Comparison of ENCODE assay signal across 1 fruit fly cellular context in the genomic region with DNA sequence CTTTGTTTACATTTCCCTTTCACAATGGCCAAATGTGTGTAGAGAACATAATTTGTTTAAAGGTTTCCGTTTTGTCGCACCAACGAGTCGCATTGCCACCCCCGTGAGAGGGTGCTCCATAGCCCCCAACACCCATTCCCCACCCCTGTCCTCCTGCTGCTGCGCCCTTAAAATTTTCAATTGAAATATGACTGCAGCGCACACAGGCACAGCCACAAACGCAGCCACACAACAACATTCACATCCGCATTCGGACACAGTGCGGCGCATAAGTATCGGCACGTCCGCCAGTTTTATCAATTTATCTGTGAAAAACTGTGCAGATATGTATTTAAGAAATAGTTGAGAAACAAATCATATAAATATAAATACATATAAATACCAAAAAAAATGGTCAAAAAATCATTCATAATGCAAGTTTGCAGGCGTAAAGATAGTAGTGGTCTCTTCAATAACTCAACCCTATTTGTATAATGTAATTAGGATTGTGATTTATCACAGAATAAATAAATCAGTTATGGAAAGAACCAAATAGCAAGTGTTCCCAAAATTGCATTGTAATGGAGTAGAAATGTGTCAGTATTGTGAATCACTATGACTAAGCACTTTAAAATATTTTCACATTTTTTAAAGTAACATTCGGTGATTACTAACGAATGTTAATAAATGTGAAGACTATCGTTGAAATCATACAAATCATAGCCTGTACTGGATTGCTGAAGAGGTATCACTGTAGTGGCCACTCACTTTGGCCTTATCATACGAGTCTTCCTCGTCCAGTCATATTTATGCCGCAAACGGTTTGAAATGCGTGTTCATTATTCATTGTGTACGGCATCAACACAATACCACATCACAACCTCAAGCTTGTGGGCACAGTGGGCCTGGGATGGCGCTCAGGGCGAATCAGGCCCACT.
TF ChIP-seq lines count a peak whose summit lies in the region.

No protein-coding gene starts in this region.

TF ChIP-seq in whole organism, embryonic, 481 proteins besides CTCF, POLR2A, EP300 and RAD21 (continued from another document and continues in another):
- no peak for TF ChIP-seq CG10959 (GFP tag; IDR thresholded peaks at IDR 0.05; lab: Robert Waterston, UW)
- TF ChIP-seq Mrtf (GFP tag; IDR thresholded peaks at IDR 0.05; lab: Robert Waterston, UW), result no peak
- no peak for TF ChIP-seq gro (GFP tag; optimal IDR thresholded peaks at IDR 0.05; lab: Kevin White, UChicago)
- TF ChIP-seq CG8359 (GFP tag; optimal IDR thresholded peaks at IDR 0.05; lab: Kevin White, UChicago; ENCODE audit: borderline replicate concordance), result no peak
- no peak for TF ChIP-seq tx (GFP tag; optimal IDR thresholded peaks at IDR 0.05; lab: Kevin White, UChicago)
- TF ChIP-seq nerfin-2 (GFP tag; IDR thresholded peaks at IDR 0.05; lab: Robert Waterston, UW; ENCODE audit: partially characterized antibody), result no peak
- no peak for TF ChIP-seq NC2β (GFP tag; optimal IDR thresholded peaks at IDR 0.05; lab: Kevin White, UChicago)
- no peak for TF ChIP-seq CG9817 (tag; optimal IDR thresholded peaks at IDR 0.05; lab: Kevin White, UChicago)
- no peak for TF ChIP-seq CG7963 (GFP tag; IDR thresholded peaks at IDR 0.05; lab: Robert Waterston, UW; ENCODE audit: partially characterized antibody)
- TF ChIP-seq HLH54F (GFP tag; optimal IDR thresholded peaks at IDR 0.05; lab: Kevin White, UChicago), result no peak
- no peak for TF ChIP-seq CG3065 (GFP tag; optimal IDR thresholded peaks at IDR 0.05; lab: Kevin White, UChicago)
- no peak for TF ChIP-seq CG3163 (GFP tag; optimal IDR thresholded peaks at IDR 0.05; lab: Kevin White, UChicago)
- TF ChIP-seq CG16863 (GFP tag; optimal IDR thresholded peaks at IDR 0.05; lab: Kevin White, UChicago), result no peak
- TF ChIP-seq Xrp1 (GFP tag; IDR thresholded peaks at IDR 0.05; lab: Robert Waterston, UW), result no peak
- no peak for TF ChIP-seq phol (tag; optimal IDR thresholded peaks at IDR 0.05; lab: Kevin White, UChicago)
- TF ChIP-seq CG3281 (GFP tag; optimal IDR thresholded peaks at IDR 0.05; lab: Kevin White, UChicago), result no peak
- TF ChIP-seq lab (GFP tag; optimal IDR thresholded peaks at IDR 0.05; lab: Kevin White, UChicago), result no peak
- 0 out of 2 replicates have a peak, but pooled peaks have one; percentile 17 for TF ChIP-seq Nf-YA (GFP tag; IDR thresholded peaks at IDR 0.05; lab: Robert Waterston, UW)
- no peak for TF ChIP-seq pros (GFP tag; optimal IDR thresholded peaks at IDR 0.05; lab: Kevin White, UChicago)
- TF ChIP-seq danr (GFP tag; IDR thresholded peaks at IDR 0.05; lab: Robert Waterston, UW), result no peak
- no peak for TF ChIP-seq CG34376 (GFP tag; optimal IDR thresholded peaks at IDR 0.05; lab: Kevin White, UChicago)
- TF ChIP-seq CG33213 (GFP tag; optimal IDR thresholded peaks at IDR 0.05; lab: Kevin White, UChicago), result no peak
- TF ChIP-seq CG14667 (GFP tag; IDR thresholded peaks at IDR 0.05; lab: Robert Waterston, UW), result no peak
- no peak for TF ChIP-seq Lhr (GFP tag; optimal IDR thresholded peaks at IDR 0.05; lab: Kevin White, UChicago)
- TF ChIP-seq gcm (GFP tag; optimal IDR thresholded peaks at IDR 0.05; lab: Kevin White, UChicago), result no peak
- TF ChIP-seq Lim3 (GFP tag; IDR thresholded peaks at IDR 0.05; lab: Robert Waterston, UW), result no peak
- no peak for TF ChIP-seq CG10565 (GFP tag; optimal IDR thresholded peaks at IDR 0.05; lab: Kevin White, UChicago)
- 0 out of 3 replicates have a peak, but pooled peaks have one; percentile 30 for TF ChIP-seq CG11093 (GFP tag; IDR thresholded peaks at IDR 0.05; lab: Robert Waterston, UW)
- TF ChIP-seq Pdp1 (GFP tag; optimal IDR thresholded peaks at IDR 0.05; lab: Kevin White, UChicago), result no peak
- no peak for TF ChIP-seq HLHmδ (GFP tag; optimal IDR thresholded peaks at IDR 0.05; lab: Kevin White, UChicago)
- TF ChIP-seq Chrac-16 (GFP tag; optimal IDR thresholded peaks at IDR 0.05; lab: Kevin White, UChicago), result no peak
- TF ChIP-seq CG3847 (GFP tag; IDR thresholded peaks at IDR 0.05; lab: Robert Waterston, UW), result no peak
- no peak for TF ChIP-seq NC2α (GFP tag; optimal IDR thresholded peaks at IDR 0.05; lab: Kevin White, UChicago)
- peak; percentile 66 for TF ChIP-seq Ets65A (GFP tag; lab: Kevin White, UChicago)
- no peak for TF ChIP-seq esg (GFP tag; conservative IDR thresholded peaks at IDR 0.05; lab: Robert Waterston, UW)
- peak; percentile 20 for TF ChIP-seq CG13775 (GFP tag; optimal IDR thresholded peaks at IDR 0.05; lab: Kevin White, UChicago)
- no peak for TF ChIP-seq zen2 (GFP tag; IDR thresholded peaks at IDR 0.05; lab: Robert Waterston, UW; ENCODE audit: partially characterized antibody)
- TF ChIP-seq hbn (GFP tag; IDR thresholded peaks at IDR 0.05; lab: Robert Waterston, UW; ENCODE audit: partially characterized antibody), result no peak
- TF ChIP-seq Spps (tag; optimal IDR thresholded peaks at IDR 0.05; lab: Kevin White, UChicago), result no peak
- no peak for TF ChIP-seq trh (GFP tag; optimal IDR thresholded peaks at IDR 0.05; lab: Kevin White, UChicago)
- TF ChIP-seq CG6683 (GFP tag; optimal IDR thresholded peaks at IDR 0.05; lab: Kevin White, UChicago), result no peak
- no peak for TF ChIP-seq fd3F (GFP tag; optimal IDR thresholded peaks at IDR 0.05; lab: Kevin White, UChicago)
- TF ChIP-seq prd (optimal IDR thresholded peaks at IDR 0.05; lab: Kevin White, UChicago), result no peak
- TF ChIP-seq prd (GFP tag; IDR thresholded peaks at IDR 0.05; lab: Robert Waterston, UW), result no peak; the same call in 2 of the 3 replicates
- no peak for TF ChIP-seq CG12236 (GFP tag; optimal IDR thresholded peaks at IDR 0.05; lab: Kevin White, UChicago)
- no peak for TF ChIP-seq HHEX (GFP tag; optimal IDR thresholded peaks at IDR 0.05; lab: Kevin White, UChicago)
- TF ChIP-seq ash1 (GFP tag; optimal IDR thresholded peaks at IDR 0.05; lab: Kevin White, UChicago), result no peak
- TF ChIP-seq nom (GFP tag; optimal IDR thresholded peaks at IDR 0.05; lab: Kevin White, UChicago), result no peak
- TF ChIP-seq hkb (optimal IDR thresholded peaks at IDR 0.05; lab: Kevin White, UChicago), result no peak
- TF ChIP-seq hkb (GFP tag; IDR thresholded peaks at IDR 0.05; lab: Robert Waterston, UW), result no peak
- peak; percentile 78 for TF ChIP-seq crol (GFP tag; IDR thresholded peaks at IDR 0.05; lab: Robert Waterston, UW)
- TF ChIP-seq Stat92E (GFP tag; optimal IDR thresholded peaks at IDR 0.05; lab: Kevin White, UChicago), result no peak
- TF ChIP-seq Awh (GFP tag; IDR thresholded peaks at IDR 0.05; lab: Robert Waterston, UW), result 0 out of 2 replicates have a peak, but pooled peaks have one; percentile 26
- no peak for TF ChIP-seq CG11398 (GFP tag; optimal IDR thresholded peaks at IDR 0.05; lab: Kevin White, UChicago)
- no peak for TF ChIP-seq fu2 (GFP tag; optimal IDR thresholded peaks at IDR 0.05; lab: Kevin White, UChicago)
- no peak for TF ChIP-seq disco-r (GFP tag; optimal IDR thresholded peaks at IDR 0.05; lab: Kevin White, UChicago)
- no peak for TF ChIP-seq chm (GFP tag; IDR thresholded peaks at IDR 0.05; lab: Robert Waterston, UW)
- no peak for TF ChIP-seq Dek (tag; optimal IDR thresholded peaks at IDR 0.05; lab: Kevin White, UChicago)
- no peak for TF ChIP-seq Doc2 (GFP tag; IDR thresholded peaks at IDR 0.05; lab: Robert Waterston, UW)
- no peak for TF ChIP-seq Adf1 (GFP tag; IDR thresholded peaks at IDR 0.05; lab: Robert Waterston, UW)
- no peak for TF ChIP-seq CG15696 (tag; optimal IDR thresholded peaks at IDR 0.05; lab: Kevin White, UChicago)
- no peak for TF ChIP-seq CG12391 (tag; optimal IDR thresholded peaks at IDR 0.05; lab: Kevin White, UChicago)
- no peak for TF ChIP-seq vvl (GFP tag; IDR thresholded peaks at IDR 0.05; lab: Robert Waterston, UW)
- TF ChIP-seq vfl (GFP tag; optimal IDR thresholded peaks at IDR 0.05; lab: Kevin White, UChicago), result no peak
- TF ChIP-seq dan (GFP tag; IDR thresholded peaks at IDR 0.05; lab: Robert Waterston, UW), result no peak
- TF ChIP-seq CG17186 (GFP tag; optimal IDR thresholded peaks at IDR 0.05; lab: Kevin White, UChicago), result no peak
- no peak for TF ChIP-seq dati (GFP tag; IDR thresholded peaks at IDR 0.05; lab: Robert Waterston, UW)
- TF ChIP-seq scrt (GFP tag; optimal IDR thresholded peaks at IDR 0.05; lab: Kevin White, UChicago), result no peak
- no peak for TF ChIP-seq CG14710 (tag; optimal IDR thresholded peaks at IDR 0.05; lab: Kevin White, UChicago)
- no peak for TF ChIP-seq btn (GFP tag; optimal IDR thresholded peaks at IDR 0.05; lab: Kevin White, UChicago)
- no peak for TF ChIP-seq CG8924 (tag; optimal IDR thresholded peaks at IDR 0.05; lab: Kevin White, UChicago)
- no peak for TF ChIP-seq CG17359 (tag; optimal IDR thresholded peaks at IDR 0.05; lab: Kevin White, UChicago)
- no peak for TF ChIP-seq Sox102F (GFP tag; optimal IDR thresholded peaks at IDR 0.05; lab: Kevin White, UChicago)
- no peak for TF ChIP-seq Atf-2 (GFP tag; optimal IDR thresholded peaks at IDR 0.05; lab: Kevin White, UChicago)
- no peak for TF ChIP-seq CG10979 (tag; optimal IDR thresholded peaks at IDR 0.05; lab: Kevin White, UChicago)
- TF ChIP-seq ap (GFP tag; IDR thresholded peaks at IDR 0.05; lab: Robert Waterston, UW), result no peak
- TF ChIP-seq CG34422 (GFP tag; IDR thresholded peaks at IDR 0.05; lab: Robert Waterston, UW), result peak; percentile 56; the same call in 1 of the 3 replicates
- no peak for TF ChIP-seq CG5953 (GFP tag; IDR thresholded peaks at IDR 0.05; lab: Robert Waterston, UW)
- TF ChIP-seq MBD-R2 (GFP tag; IDR thresholded peaks at IDR 0.05; lab: Robert Waterston, UW), result no peak
- TF ChIP-seq CG6654 (GFP tag; optimal IDR thresholded peaks at IDR 0.05; lab: Kevin White, UChicago), result no peak
- no peak for TF ChIP-seq Dip2 (GFP tag; IDR thresholded peaks at IDR 0.05; lab: Robert Waterston, UW)
- peak; percentile 75 for TF ChIP-seq cg (GFP tag; optimal IDR thresholded peaks at IDR 0.05; lab: Kevin White, UChicago)
- TF ChIP-seq CG16779 (GFP tag; IDR thresholded peaks at IDR 0.05; lab: Robert Waterston, UW), result no peak
- TF ChIP-seq CG30020 (tag; optimal IDR thresholded peaks at IDR 0.05; lab: Kevin White, UChicago), result no peak
- TF ChIP-seq insv (GFP tag; optimal IDR thresholded peaks at IDR 0.05; lab: Kevin White, UChicago), result no peak
- no peak for TF ChIP-seq YL-1 (GFP tag; optimal IDR thresholded peaks at IDR 0.05; lab: Kevin White, UChicago)
- no peak for TF ChIP-seq CG8944 (GFP tag; optimal IDR thresholded peaks at IDR 0.05; lab: Kevin White, UChicago)
- no peak for TF ChIP-seq BEAF-32 (GFP tag; optimal IDR thresholded peaks at IDR 0.05; lab: Kevin White, UChicago)
- 0 out of 3 replicates have a peak, but pooled peaks have one; percentile 12 for TF ChIP-seq sr (GFP tag; IDR thresholded peaks at IDR 0.05; lab: Robert Waterston, UW)
- TF ChIP-seq bowl (GFP tag; IDR thresholded peaks at IDR 0.05; lab: Robert Waterston, UW), result no peak
- no peak for TF ChIP-seq mirr (GFP tag; optimal IDR thresholded peaks at IDR 0.05; lab: Kevin White, UChicago)
- TF ChIP-seq E2f1 (GFP tag; IDR thresholded peaks at IDR 0.05; lab: Robert Waterston, UW), result no peak
- TF ChIP-seq H15 (GFP tag; IDR thresholded peaks at IDR 0.05; lab: Robert Waterston, UW), result no peak
- TF ChIP-seq Vsx1 (GFP tag; optimal IDR thresholded peaks at IDR 0.05; lab: Kevin White, UChicago), result no peak
- TF ChIP-seq CG12104 (GFP tag; optimal IDR thresholded peaks at IDR 0.05; lab: Kevin White, UChicago), result no peak
- no peak for TF ChIP-seq Nf-YB (GFP tag; optimal IDR thresholded peaks at IDR 0.05; lab: Kevin White, UChicago)
- peak; percentile 52 for TF ChIP-seq ttk (GFP tag; IDR thresholded peaks at IDR 0.05; lab: Robert Waterston, UW)
- TF ChIP-seq Deaf1 (tag; optimal IDR thresholded peaks at IDR 0.05; lab: Kevin White, UChicago), result no peak
- no peak for TF ChIP-seq HmgD (GFP tag; optimal IDR thresholded peaks at IDR 0.05; lab: Kevin White, UChicago)
- no peak for TF ChIP-seq klu (GFP tag; IDR thresholded peaks at IDR 0.05; lab: Robert Waterston, UW)
- TF ChIP-seq Side (GFP tag; optimal IDR thresholded peaks at IDR 0.05; lab: Kevin White, UChicago), result no peak
- TF ChIP-seq CG6765 (GFP tag; optimal IDR thresholded peaks at IDR 0.05; lab: Kevin White, UChicago), result no peak
- TF ChIP-seq Opbp (GFP tag; IDR thresholded peaks at IDR 0.05; lab: Robert Waterston, UW; ENCODE audit: partially characterized antibody), result no peak
- no peak for TF ChIP-seq CG10209 (GFP tag; optimal IDR thresholded peaks at IDR 0.05; lab: Kevin White, UChicago)
- TF ChIP-seq CG18599 (GFP tag; optimal IDR thresholded peaks at IDR 0.05; lab: Kevin White, UChicago), result no peak
- TF ChIP-seq CG12744 (GFP tag; optimal IDR thresholded peaks at IDR 0.05; lab: Kevin White, UChicago), result no peak
- TF ChIP-seq BtbVII (GFP tag; optimal IDR thresholded peaks at IDR 0.05; lab: Kevin White, UChicago), result no peak
- TF ChIP-seq Dp (GFP tag; optimal IDR thresholded peaks at IDR 0.05; lab: Kevin White, UChicago), result no peak
- peak in 1 of 2 experiments; percentile 42 for TF ChIP-seq Eip74EF (GFP tag; optimal IDR thresholded peaks at IDR 0.05; lab: Kevin White, UChicago)
- no peak for TF ChIP-seq Hr39 (optimal IDR thresholded peaks at IDR 0.05; lab: Kevin White, UChicago)
- TF ChIP-seq CG14014 (GFP tag; IDR thresholded peaks at IDR 0.05; lab: Robert Waterston, UW), result no peak
- no peak; the same call in 2 of the 3 replicates for TF ChIP-seq B-H1 (GFP tag; IDR thresholded peaks at IDR 0.05; lab: Robert Waterston, UW)
- no peak for TF ChIP-seq peb (GFP tag; IDR thresholded peaks at IDR 0.05; lab: Robert Waterston, UW)
- no peak for TF ChIP-seq CG11456 (GFP tag; IDR thresholded peaks at IDR 0.05; lab: Robert Waterston, UW)
- no peak for TF ChIP-seq pnt (GFP tag; optimal IDR thresholded peaks at IDR 0.05; lab: Kevin White, UChicago)
- TF ChIP-seq Dip3 (GFP tag; optimal IDR thresholded peaks at IDR 0.05; lab: Kevin White, UChicago), result no peak
- no peak for TF ChIP-seq CG15479 (GFP tag; optimal IDR thresholded peaks at IDR 0.05; lab: Kevin White, UChicago)
- TF ChIP-seq lov (optimal IDR thresholded peaks at IDR 0.05; lab: Kevin White, UChicago), result no peak
- no peak for TF ChIP-seq lov (GFP tag; IDR thresholded peaks at IDR 0.05; lab: Robert Waterston, UW)
- TF ChIP-seq CG16815 (GFP tag; optimal IDR thresholded peaks at IDR 0.05; lab: Kevin White, UChicago), result no peak
- no peak for TF ChIP-seq Camta (GFP tag; optimal IDR thresholded peaks at IDR 0.05; lab: Kevin White, UChicago)
- no peak for TF ChIP-seq CG3407 (GFP tag; optimal IDR thresholded peaks at IDR 0.05; lab: Kevin White, UChicago)
- TF ChIP-seq CG34224 (GFP tag; IDR thresholded peaks at IDR 0.05; lab: Robert Waterston, UW; ENCODE audit: partially characterized antibody), result no peak
- no peak for TF ChIP-seq grn (GFP tag; optimal IDR thresholded peaks at IDR 0.05; lab: Kevin White, UChicago)
- TF ChIP-seq kay (GFP tag; optimal IDR thresholded peaks at IDR 0.05; lab: Kevin White, UChicago), result no peak
- TF ChIP-seq CG31365 (tag; optimal IDR thresholded peaks at IDR 0.05; lab: Kevin White, UChicago), result no peak
- no peak for TF ChIP-seq Rfx (GFP tag; IDR thresholded peaks at IDR 0.05; lab: Robert Waterston, UW)
